Fruit fly (Drosophila melanogaster): ENCODE data around the gene CG13843.

DNA sequence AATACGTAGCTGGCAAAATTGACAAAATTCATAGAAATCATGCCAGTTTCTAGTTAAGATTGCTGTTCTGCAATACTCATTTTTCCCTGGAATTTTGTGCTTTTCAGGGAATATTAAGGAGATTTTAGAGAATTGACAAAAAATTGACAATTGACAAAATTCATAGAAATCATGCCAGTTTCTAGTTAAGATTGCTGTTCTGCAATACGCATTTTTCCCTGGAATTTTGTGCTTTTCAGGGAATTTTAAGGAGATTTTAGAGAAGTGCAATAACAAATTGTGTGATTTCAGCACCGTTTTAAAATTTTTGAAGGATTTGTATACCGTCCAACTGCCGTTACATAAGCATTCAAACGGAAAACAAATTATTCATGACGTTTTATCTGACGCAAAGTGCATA lies 20.5 kb upstream of the CG13843 start:
- TF ChIP-seq N (GFP tag; optimal IDR thresholded peaks at IDR 0.05) (no peak), HLH106 (tag; optimal IDR thresholded peaks at IDR 0.05) (no peak), br (GFP tag; optimal IDR thresholded peaks at IDR 0.05) (no peak), Dfd (GFP tag; optimal IDR thresholded peaks at IDR 0.05) (no peak), tai (GFP tag; optimal IDR thresholded peaks at IDR 0.05) (no peak), Myc (optimal IDR thresholded peaks at IDR 0.05) (no peak), Abd-B (GFP tag; optimal IDR thresholded peaks at IDR 0.05) (no peak), fru (GFP tag; optimal IDR thresholded peaks at IDR 0.05) (no peak), CG32264 (GFP tag; optimal IDR thresholded peaks at IDR 0.05) (no peak), Dif (GFP tag; optimal IDR thresholded peaks at IDR 0.05; ENCODE audit: partially characterized antibody) (no peak), woc (GFP tag; optimal IDR thresholded peaks at IDR 0.05) (no peak), usp (GFP tag; optimal IDR thresholded peaks at IDR 0.05) (no peak)

Measured in whole organism, wandering third instar larva.